Fruit fly (Drosophila melanogaster) Kc167 (cell line): Measurements from ENCODE around the gene CG13901.

ENCODE experiments used
- Myc ChIP-seq: fragments of >200 bp; optimal IDR thresholded peaks from 2 replicates; lab custom pipeline; 2017; ENCODE audit warnings: missing external identifiers
- Sin3A ChIP-seq: fragments of >200 bp; optimal IDR thresholded peaks from 2 replicates; lab custom pipeline; 2018; ENCODE audit warnings: missing external identifiers
- h ChIP-seq: fragments of >200 bp; optimal IDR thresholded peaks from 3 replicates; lab custom pipeline; 2018; ENCODE audit warnings: missing external identifiers
- insv ChIP-seq: fragments of >200 bp; optimal IDR thresholded peaks from 3 replicates; lab custom pipeline; 2018; ENCODE audit warnings: missing external identifiers
- psq ChIP-seq: fragments of >200 bp; optimal IDR thresholded peaks from 2 replicates; lab custom pipeline; 2017; ENCODE audit warnings: missing external identifiers
- ttk ChIP-seq: sonication (Bioruptor generic); optimal IDR thresholded peaks from 2 replicates; lab custom pipeline; 2017; ENCODE audit warnings: missing external identifiers

- no peak for TF ChIP-seq Sin3A (lab: Kevin White, UChicago)
- TF ChIP-seq h: no peak
- TF ChIP-seq Myc: no peak
- TF ChIP-seq psq (lab: Kevin White, UChicago): no peak
- no peak for TF ChIP-seq insv (lab: Kevin White, UChicago)
- no peak for TF ChIP-seq ttk
These were observed 50.0 kb downstream of the CG13901 start for dm6 chr3L:787635-788034.
